Worm (Caenorhabditis elegans): Measurements from ENCODE around the gene plc-1.

DNA sequence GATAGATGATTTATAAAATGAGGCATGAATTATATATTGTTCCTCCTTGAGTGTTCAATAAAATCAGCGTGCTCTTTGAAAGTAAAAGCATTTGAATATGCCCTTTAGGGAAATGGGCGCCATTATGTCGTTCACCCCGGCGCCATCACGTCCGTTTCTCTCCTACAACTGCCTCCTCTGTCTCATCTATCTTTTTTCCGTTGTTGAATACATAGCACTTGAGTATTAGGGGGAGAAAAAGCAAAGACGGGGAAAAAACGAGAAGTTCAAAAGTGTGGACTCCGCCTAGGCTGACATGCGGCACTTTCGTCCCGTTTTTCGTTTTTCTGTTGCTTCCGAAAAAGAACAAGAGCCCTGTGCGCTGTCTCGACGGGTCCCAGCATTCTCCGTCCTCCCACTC is 70.8 kb downstream of the plc-1 start:
- TF ChIP-seq dao-5 (tag; optimal IDR thresholded peaks at IDR 0.05) (no peak), him-1 (tag; optimal IDR thresholded peaks at IDR 0.05) (no peak), W03F9.2 (tag; optimal IDR thresholded peaks at IDR 0.05) (no peak)
